Worm (Caenorhabditis elegans) whole organism, mixed stage, embryonic: ENCODE results near the gene gcy-29.
A peak's percentile ranks its signal among the peaks of the same experiment; 100 is the strongest.

Experiments
- bed-3 ChIP-seq: fragments of 200-800 bp; sonication (Bioruptor generic); optimal IDR thresholded peaks from 3 replicates; lab custom pipeline; 2018; ENCODE audit warnings: mild to moderate bottlenecking, missing genetic modification characterization, moderate library complexity, missing compliant biosample characterization
- blmp-1 ChIP-seq: fragments of 150-350 bp; optimal IDR thresholded peaks from 2 replicates; lab custom pipeline; 2014; ENCODE audit warnings: missing biosample characterization, missing genetic modification characterization
- ceh-39 ChIP-seq: fragments of 150-350 bp; optimal IDR thresholded peaks from 2 replicates; lab custom pipeline; 2014; ENCODE audit warnings: missing biosample characterization, missing genetic modification characterization
- ceh-43 ChIP-seq: fragments of 200-800 bp; sonication (Bioruptor generic); optimal IDR thresholded peaks from 2 replicates; lab custom pipeline; 2018; ENCODE audit warnings: mild to moderate bottlenecking, missing genetic modification characterization, moderate library complexity, missing compliant biosample characterization
- ceh-83 ChIP-seq: fragments of 200-800 bp; sonication (Bioruptor generic); optimal IDR thresholded peaks from 2 replicates; lab custom pipeline; 2018; ENCODE audit warnings: mild to moderate bottlenecking, missing genetic modification characterization, missing compliant biosample characterization
- ces-1 ChIP-seq: fragments of 150-350 bp; optimal IDR thresholded peaks from 2 replicates; lab custom pipeline; 2014; ENCODE audit warnings: missing biosample characterization, missing genetic modification reagents, missing genetic modification characterization
- cnd-1 ChIP-seq: fragments of 200-800 bp; sonication (Bioruptor generic); optimal IDR thresholded peaks from 2 replicates; lab custom pipeline; 2018; ENCODE audit warnings: mild to moderate bottlenecking, missing genetic modification characterization, missing compliant biosample characterization
- drap-1 ChIP-seq: fragments of 200-800 bp; sonication (Bioruptor generic); optimal IDR thresholded peaks from 3 replicates; lab custom pipeline; 2018; ENCODE audit warnings: mild to moderate bottlenecking, missing genetic modification characterization, missing compliant biosample characterization
- elt-1 ChIP-seq: sonication (generic microtip); optimal IDR thresholded peaks from 2 replicates; lab custom pipeline; 2017; ENCODE audit warnings: missing genetic modification characterization, mild to moderate bottlenecking, missing compliant biosample characterization, antibody characterized with exemption, moderate library complexity, borderline replicate concordance; ENCODE audit not compliant: insufficient read depth
- elt-3 ChIP-seq: fragments of 150-350 bp; optimal IDR thresholded peaks from 2 replicates; lab custom pipeline; 2014; ENCODE audit warnings: missing biosample characterization, missing genetic modification characterization
- flh-1 ChIP-seq: fragments of 200-800 bp; sonication (Bioruptor generic); optimal IDR thresholded peaks from 2 replicates; lab custom pipeline; 2018; ENCODE audit warnings: mild to moderate bottlenecking, missing genetic modification characterization, moderate library complexity, missing compliant biosample characterization
- ham-2 ChIP-seq: fragments of 200-800 bp; sonication (Bioruptor generic); optimal IDR thresholded peaks from 2 replicates; lab custom pipeline; 2018; ENCODE audit warnings: mild to moderate bottlenecking, missing genetic modification characterization, missing compliant biosample characterization
- hlh-1 ChIP-seq: fragments of 150-350 bp; optimal IDR thresholded peaks from 2 replicates; lab custom pipeline; 2014; ENCODE audit warnings: missing biosample characterization, missing genetic modification reagents, missing genetic modification characterization
- lin-13 ChIP-seq: fragments of 150-350 bp; optimal IDR thresholded peaks from 2 replicates; lab custom pipeline; 2014; ENCODE audit warnings: missing biosample characterization, missing genetic modification characterization
- lsy-2 ChIP-seq: fragments of 150-350 bp; optimal IDR thresholded peaks from 2 replicates; lab custom pipeline; 2014; ENCODE audit warnings: missing biosample characterization, missing genetic modification characterization
- mab-5 ChIP-seq: fragments of 150-350 bp; optimal IDR thresholded peaks from 2 replicates; lab custom pipeline; 2014; ENCODE audit warnings: missing biosample characterization, missing genetic modification characterization
- mep-1 ChIP-seq: fragments of 150-350 bp; optimal IDR thresholded peaks from 2 replicates; lab custom pipeline; 2017; ENCODE audit warnings: missing biosample characterization, missing genetic modification reagents, missing genetic modification characterization, inconsistent platforms
- mls-2 ChIP-seq: sonication (generic microtip); optimal IDR thresholded peaks from 2 replicates; lab custom pipeline; 2016; ENCODE audit warnings: mild to moderate bottlenecking, missing genetic modification characterization, moderate library complexity, missing compliant biosample characterization
- nhr-237 ChIP-seq: fragments of 150-350 bp; optimal IDR thresholded peaks from 2 replicates; lab custom pipeline; 2014; ENCODE audit warnings: missing biosample characterization, missing genetic modification characterization
- nhr-28 ChIP-seq: fragments of 150-350 bp; optimal IDR thresholded peaks from 2 replicates; lab custom pipeline; 2014; ENCODE audit warnings: missing biosample characterization, missing genetic modification characterization
- sem-2 ChIP-seq: fragments of 200-800 bp; sonication (Bioruptor generic); optimal IDR thresholded peaks from 2 replicates; lab custom pipeline; 2018; ENCODE audit warnings: mild to moderate bottlenecking, missing genetic modification characterization, missing compliant biosample characterization
- snpc-4 ChIP-seq: fragments of 150-350 bp; optimal IDR thresholded peaks from 2 replicates; lab custom pipeline; 2014; ENCODE audit warnings: missing biosample characterization, missing genetic modification characterization
- sptf-1 ChIP-seq: sonication (generic microtip); optimal IDR thresholded peaks from 2 replicates; lab custom pipeline; 2017; ENCODE audit warnings: mild to moderate bottlenecking, missing genetic modification characterization, moderate library complexity, missing compliant biosample characterization
- tbx-8 ChIP-seq: fragments of 200-800 bp; sonication (Bioruptor generic); optimal IDR thresholded peaks from 2 replicates; lab custom pipeline; 2018; ENCODE audit warnings: mild to moderate bottlenecking, missing genetic modification characterization, moderate library complexity, missing compliant biosample characterization
- unc-120 ChIP-seq: sonication (generic microtip); optimal IDR thresholded peaks from 2 replicates; lab custom pipeline; 2017; ENCODE audit warnings: missing genetic modification characterization, missing compliant biosample characterization; ENCODE audit not compliant: poor library complexity, severe bottlenecking
- unc-39 ChIP-seq: fragments of 150-350 bp; optimal IDR thresholded peaks from 2 replicates; lab custom pipeline; 2014; ENCODE audit warnings: missing biosample characterization, missing genetic modification characterization
- zip-8 ChIP-seq: fragments of 150-350 bp; optimal IDR thresholded peaks from 2 replicates; lab custom pipeline; 2014; ENCODE audit warnings: missing biosample characterization, missing genetic modification characterization

Gene gcy-29

ce11 chrII:14563766-14564370, 15.3 kb upstream of the gcy-29 start:
- TF ChIP-seq lsy-2 (tag; lab: Kevin White, UChicago), result peak; percentile 85

DNA sequence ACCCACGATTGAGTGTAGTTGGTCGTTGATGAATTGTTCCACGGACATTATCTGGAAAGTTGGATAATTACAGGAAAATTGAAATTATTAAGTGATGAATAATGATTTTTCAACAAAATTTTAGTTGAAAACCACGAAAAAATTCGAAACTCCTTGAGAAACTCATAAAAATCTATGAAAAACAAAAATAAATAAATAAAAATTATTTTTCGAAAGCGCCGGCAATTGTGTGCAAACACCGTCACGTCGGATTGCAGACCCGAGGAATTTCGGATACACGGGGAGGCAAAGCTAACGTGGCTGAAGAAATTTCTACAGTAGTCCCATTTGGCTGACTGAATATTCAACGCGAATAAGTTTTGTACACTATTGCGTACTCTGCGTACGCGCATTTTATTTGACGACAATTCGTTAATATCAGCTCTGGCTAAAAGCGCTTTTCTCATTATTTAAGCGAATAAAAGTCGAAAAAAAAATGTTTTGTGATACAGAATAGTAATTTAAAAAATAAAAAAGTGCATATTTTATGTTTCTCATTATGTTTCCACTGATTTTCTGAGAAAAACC, 13.0 kb upstream of the gcy-29 start, which contains the start of gene mog-4:
Gene mog-4, minus strand, starts transcription at position 51 of the 567 bp plus-strand sequence.
- TF ChIP-seq unc-120, result peak; percentile 25
- TF ChIP-seq ham-2 (GFP tag; lab: Kevin White, UChicago), result peak; percentile 76
- peak; percentile 20 for TF ChIP-seq mls-2
- peak; percentile 81 for TF ChIP-seq nhr-237 (tag; lab: Kevin White, UChicago)
- TF ChIP-seq ces-1, result peak; percentile 71
- TF ChIP-seq bed-3 (GFP tag; lab: Kevin White, UChicago), result peak; percentile 1
- TF ChIP-seq lin-13 (tag; lab: Kevin White, UChicago), result peak; percentile 46
- TF ChIP-seq drap-1, result peak; percentile 21
- TF ChIP-seq sptf-1 (tag; lab: Kevin White, UChicago), result peak; percentile 7
- peak; percentile 95 for TF ChIP-seq lsy-2 (tag; lab: Kevin White, UChicago)
- peak; percentile 20 for TF ChIP-seq cnd-1 (tag; lab: Kevin White, UChicago)
- peak; percentile 8 for TF ChIP-seq ceh-43 (GFP tag; lab: Kevin White, UChicago)
- peak; percentile 37 for TF ChIP-seq mep-1 (tag; lab: Kevin White, UChicago)

DNA sequence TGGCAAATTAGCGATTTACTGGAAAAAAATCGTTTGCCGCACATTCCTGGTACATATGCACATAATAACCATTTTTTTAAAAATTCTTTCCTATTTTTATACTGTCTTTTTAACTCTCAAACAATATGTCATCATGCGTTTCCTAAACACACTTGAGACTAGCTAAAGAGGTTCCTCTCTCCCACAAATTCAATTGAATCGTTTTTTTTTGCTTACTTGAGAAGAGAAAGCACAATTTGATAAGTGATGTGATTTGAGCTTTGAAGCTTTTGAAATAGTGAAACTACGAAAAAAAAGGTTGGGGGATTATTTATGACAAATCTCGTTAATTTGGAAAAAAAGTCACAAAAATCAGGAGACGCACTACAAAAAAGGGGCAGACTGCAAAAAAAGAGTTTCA, 6.4 kb upstream of the gcy-29 start:
- peak; percentile 30 for TF ChIP-seq ces-1
- TF ChIP-seq unc-120, result no peak

- no peak for TF ChIP-seq ces-1
- no peak for TF ChIP-seq ceh-43 (GFP tag; lab: Kevin White, UChicago)
- TF ChIP-seq tbx-8 (GFP tag; lab: Kevin White, UChicago), result no peak
- no peak for TF ChIP-seq hlh-1 (tag; lab: Kevin White, UChicago)
- TF ChIP-seq elt-1 (tag; lab: Kevin White, UChicago), result no peak
Observed at ce11 chrII:14550613-14551012, 2.0 kb upstream of the gcy-29 start, which contains the start of gene nlp-41. Gene nlp-41, plus strand, starts transcription at chrII:14550913.

DNA sequence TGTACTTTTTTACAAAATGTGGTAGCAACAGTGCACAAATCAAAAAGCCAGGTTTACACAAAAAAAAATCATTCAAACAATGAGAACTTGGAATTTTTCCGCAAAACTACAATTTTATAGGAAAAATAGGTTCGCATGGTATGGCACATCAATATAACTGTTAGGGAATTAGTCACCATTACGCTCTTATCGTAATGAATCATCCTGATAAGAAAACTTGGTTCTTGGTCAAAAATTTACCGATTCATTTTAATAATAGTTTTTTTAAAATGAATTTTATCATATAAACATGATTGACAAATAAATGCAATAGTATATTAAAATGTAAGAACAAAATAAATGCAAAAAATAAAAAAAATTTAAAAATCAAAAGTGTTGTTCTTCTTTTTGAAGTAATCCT, 8.0 kb downstream of the gcy-29 start:
- no peak for TF ChIP-seq mab-5
- TF ChIP-seq snpc-4 (tag; lab: Kevin White, UChicago), result no peak
- no peak for TF ChIP-seq elt-3 (tag; lab: Kevin White, UChicago)
- TF ChIP-seq mep-1 (tag; lab: Kevin White, UChicago), result no peak
- TF ChIP-seq ceh-39 (tag; lab: Kevin White, UChicago), result no peak
- TF ChIP-seq ceh-83, result no peak
- no peak for TF ChIP-seq drap-1
- no peak for TF ChIP-seq zip-8
- TF ChIP-seq sptf-1 (tag; lab: Kevin White, UChicago), result no peak
- TF ChIP-seq blmp-1, result no peak
- TF ChIP-seq nhr-28 (tag; lab: Kevin White, UChicago), result no peak
- no peak for TF ChIP-seq mls-2

DNA sequence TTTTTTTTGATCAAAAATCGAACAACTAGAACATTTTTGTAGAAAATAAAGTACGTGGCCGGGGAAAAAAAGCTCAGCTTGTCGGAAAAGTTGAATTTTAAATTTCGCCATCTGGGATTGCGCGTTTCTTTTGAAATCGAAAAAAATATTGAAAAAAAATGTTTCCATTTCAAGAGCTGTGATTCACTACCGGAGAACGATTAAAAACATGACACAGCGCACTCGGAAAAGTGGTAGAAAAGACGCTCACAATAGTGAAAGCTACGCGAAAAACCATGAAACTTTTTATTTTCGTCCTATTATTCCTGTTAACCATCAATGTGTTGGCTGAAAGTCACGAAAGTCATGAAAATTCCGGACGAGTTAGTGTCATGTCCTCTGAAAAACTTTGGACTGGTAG, 10.9 kb downstream of the gcy-29 start, which contains the start of the genes clec-147 and C04H5.7:
Gene clec-147, minus strand, starts transcription at position 101 of the 400 bp plus-strand sequence.
Gene C04H5.7, plus strand, starts transcription at position 219 of the 400 bp plus-strand sequence.
- TF ChIP-seq blmp-1 (no peak), elt-3 (tag; lab: Kevin White, UChicago) (no peak), flh-1 (GFP tag; lab: Kevin White, UChicago) (no peak), elt-1 (tag; lab: Kevin White, UChicago) (no peak), cnd-1 (tag; lab: Kevin White, UChicago) (no peak), tbx-8 (GFP tag; lab: Kevin White, UChicago) (no peak), sptf-1 (tag; lab: Kevin White, UChicago) (no peak), snpc-4 (tag; lab: Kevin White, UChicago) (no peak), nhr-237 (tag; lab: Kevin White, UChicago) (no peak), zip-8 (no peak), ham-2 (GFP tag; lab: Kevin White, UChicago) (no peak), nhr-28 (tag; lab: Kevin White, UChicago) (no peak), hlh-1 (tag; lab: Kevin White, UChicago) (no peak), mep-1 (tag; lab: Kevin White, UChicago) (no peak), mls-2 (no peak), unc-39 (tag; lab: Kevin White, UChicago) (no peak), sem-2 (GFP tag; lab: Kevin White, UChicago) (no peak), lsy-2 (tag; lab: Kevin White, UChicago) (no peak), unc-120 (no peak)
